Worm (Caenorhabditis elegans) whole organism, late embryonic: Measurements from ENCODE around the gene nhr-147.

Experiments used
- pha-4 ChIP-seq: fragments of 150-350 bp; optimal IDR thresholded peaks from 2 replicates; lab custom pipeline; 2018; ENCODE audit warnings: missing biosample characterization, missing genetic modification reagents, missing genetic modification characterization
- tbx-7 ChIP-seq: sonication (generic microtip); optimal IDR thresholded peaks from 2 replicates; lab custom pipeline; 2016; ENCODE audit warnings: missing genotype, missing genetic modification characterization, missing compliant biosample characterization
- unc-86 ChIP-seq: sonication (generic microtip); optimal IDR thresholded peaks from 2 replicates; lab custom pipeline; 2016; ENCODE audit warnings: missing genetic modification characterization, missing compliant biosample characterization

DNA sequence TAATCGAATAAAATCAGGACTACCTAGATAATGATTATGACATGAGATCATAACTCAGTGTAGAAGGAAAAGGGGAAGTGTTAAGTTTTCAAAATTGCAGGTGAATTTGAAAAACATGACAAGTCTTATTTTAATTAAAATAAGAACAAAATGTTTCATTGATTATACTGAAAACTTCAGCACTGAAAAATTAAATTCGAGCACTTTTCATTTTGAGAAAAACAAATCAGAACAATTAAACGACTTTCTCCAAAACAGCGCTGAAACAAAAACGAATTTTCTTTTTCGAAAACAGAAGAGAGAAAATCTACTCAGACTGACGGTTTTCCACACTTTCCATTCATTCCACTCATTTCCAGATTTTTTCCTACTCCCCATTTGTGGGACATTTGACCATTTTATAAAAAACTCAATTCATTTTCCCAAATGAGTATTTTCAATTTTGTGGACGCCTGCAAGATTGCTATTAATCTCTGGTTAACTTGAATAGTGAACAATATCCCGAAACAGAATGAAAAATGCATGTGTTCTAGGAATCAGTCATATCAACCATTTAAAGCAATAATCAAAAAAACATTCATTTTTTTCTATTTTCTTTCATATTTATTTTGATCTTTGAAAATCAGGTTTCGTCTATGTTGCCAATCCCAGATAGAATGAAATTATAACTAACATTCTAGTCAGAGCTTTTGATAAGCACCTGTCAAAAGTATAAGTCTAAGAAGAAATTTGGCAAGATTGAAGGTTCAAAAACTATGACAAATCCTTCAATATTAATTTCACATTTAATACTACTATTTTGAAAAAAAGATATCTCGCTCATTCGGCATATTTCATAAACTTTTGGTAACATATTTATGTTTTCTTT lies 6.8 kb downstream of the nhr-147 start, which contains the start of the genes srh-231 and srh-275:
- TF ChIP-seq pha-4 (tag; lab: Kevin White, UChicago) (no peak), unc-86 (tag; lab: Kevin White, UChicago) (no peak), tbx-7 (tag; lab: Kevin White, UChicago) (no peak)
